Worm (Caenorhabditis elegans): ENCODE results near the gene F32D8.14.

- TF ChIP-seq W03F9.2 (tag; optimal IDR thresholded peaks at IDR 0.05) (no peak), him-1 (tag; optimal IDR thresholded peaks at IDR 0.05) (no peak), dao-5 (tag; optimal IDR thresholded peaks at IDR 0.05) (no peak)
Measured at ce11 chrV:10867586-10867985, 27.0 kb downstream of the F32D8.14 start.
